Fruit fly (Drosophila melanogaster): ENCODE data around the gene CG46309.

Gene CG46309

dm6 chr2L:16278842-16279241 is 27.3 kb upstream of the CG46309 start:
- TF ChIP-seq Crg-1 (GFP tag; optimal IDR thresholded peaks at IDR 0.05) (no peak), CG1620 (GFP tag; optimal IDR thresholded peaks at IDR 0.05) (no peak), toe (GFP tag; optimal IDR thresholded peaks at IDR 0.05) (no peak), CG7101 (tag; optimal IDR thresholded peaks at IDR 0.05) (no peak), Mnt (GFP tag; optimal IDR thresholded peaks at IDR 0.05) (no peak), CG11617 (GFP tag; optimal IDR thresholded peaks at IDR 0.05) (no peak), CG5204 (GFP tag; optimal IDR thresholded peaks at IDR 0.05) (no peak), cnc (optimal IDR thresholded peaks at IDR 0.05) (no peak), CG12768 (GFP tag; optimal IDR thresholded peaks at IDR 0.05) (no peak), CG7045 (GFP tag; optimal IDR thresholded peaks at IDR 0.05) (no peak), Hr96 (GFP tag; optimal IDR thresholded peaks at IDR 0.05) (no peak), CG33017 (tag; optimal IDR thresholded peaks at IDR 0.05) (no peak), CG14711 (tag; optimal IDR thresholded peaks at IDR 0.05) (no peak), tj (GFP tag; optimal IDR thresholded peaks at IDR 0.05) (no peak), kay (GFP tag; ENCODE audit: borderline replicate concordance) (no peak), ovo (GFP tag; optimal IDR thresholded peaks at IDR 0.05) (no peak), bab1 (GFP tag; optimal IDR thresholded peaks at IDR 0.05) (no peak), cic (GFP tag; optimal IDR thresholded peaks at IDR 0.05) (no peak), pad (GFP tag; optimal IDR thresholded peaks at IDR 0.05) (no peak)

- TF ChIP-seq pad (GFP tag; optimal IDR thresholded peaks at IDR 0.05) (no peak), CG12768 (GFP tag; optimal IDR thresholded peaks at IDR 0.05) (no peak)
Measured at dm6 chr2L:16277922-16278321, 26.3 kb upstream of the CG46309 start.

- TF ChIP-seq CG14711 (tag; optimal IDR thresholded peaks at IDR 0.05) = no peak
- no peak for TF ChIP-seq CG11617 (GFP tag; optimal IDR thresholded peaks at IDR 0.05)
- peak; percentile 27 for TF ChIP-seq pad (GFP tag; optimal IDR thresholded peaks at IDR 0.05)
- TF ChIP-seq Clk (GFP tag; optimal IDR thresholded peaks at IDR 0.05) = no peak
- no peak for TF ChIP-seq CG1620 (GFP tag; optimal IDR thresholded peaks at IDR 0.05)
- TF ChIP-seq ovo (GFP tag; optimal IDR thresholded peaks at IDR 0.05) = no peak
- peak; percentile 74 for TF ChIP-seq cic (GFP tag; optimal IDR thresholded peaks at IDR 0.05)
- no peak for TF ChIP-seq toe (GFP tag; optimal IDR thresholded peaks at IDR 0.05)
- peak; percentile 24 for TF ChIP-seq CG7101 (tag; optimal IDR thresholded peaks at IDR 0.05)
Measured at dm6 chr2L:16276820-16277219, 25.2 kb upstream of the CG46309 start.

dm6 chr2L:16275809-16276178 is 24.2 kb upstream of the CG46309 start:
- TF ChIP-seq kay (GFP tag; ENCODE audit: borderline replicate concordance) (no peak), CG33017 (tag; optimal IDR thresholded peaks at IDR 0.05) (no peak), Hr96 (GFP tag; optimal IDR thresholded peaks at IDR 0.05) (no peak), CG7045 (GFP tag; optimal IDR thresholded peaks at IDR 0.05) (peak; percentile 7), CG1620 (GFP tag; optimal IDR thresholded peaks at IDR 0.05) (no peak), Mnt (GFP tag; optimal IDR thresholded peaks at IDR 0.05) (no peak), CG14711 (tag; optimal IDR thresholded peaks at IDR 0.05) (peak; percentile 2), bab1 (GFP tag; optimal IDR thresholded peaks at IDR 0.05) (no peak), ovo (GFP tag; optimal IDR thresholded peaks at IDR 0.05) (no peak), Crg-1 (GFP tag; optimal IDR thresholded peaks at IDR 0.05) (no peak), CG11617 (GFP tag; optimal IDR thresholded peaks at IDR 0.05) (peak; percentile 30), tj (GFP tag; optimal IDR thresholded peaks at IDR 0.05) (peak; percentile 24), cnc (optimal IDR thresholded peaks at IDR 0.05) (no peak), pad (GFP tag; optimal IDR thresholded peaks at IDR 0.05) (peak; percentile 15), cic (GFP tag; optimal IDR thresholded peaks at IDR 0.05) (no peak), Clk (GFP tag; optimal IDR thresholded peaks at IDR 0.05) (peak; percentile 30), toe (GFP tag; optimal IDR thresholded peaks at IDR 0.05) (no peak), CG5204 (GFP tag; optimal IDR thresholded peaks at IDR 0.05) (peak; percentile 31), CG12768 (GFP tag; optimal IDR thresholded peaks at IDR 0.05) (no peak), CG7101 (tag; optimal IDR thresholded peaks at IDR 0.05) (peak; percentile 26)

dm6 chr2L:16275177-16275808 is 23.7 kb upstream of the CG46309 start:
- TF ChIP-seq kay (GFP tag; ENCODE audit: borderline replicate concordance) (no peak), Mnt (GFP tag; optimal IDR thresholded peaks at IDR 0.05) (no peak), cic (GFP tag; optimal IDR thresholded peaks at IDR 0.05) (no peak)

- peak; percentile 5 for TF ChIP-seq cic (GFP tag; optimal IDR thresholded peaks at IDR 0.05)
- TF ChIP-seq CG5204 (GFP tag; optimal IDR thresholded peaks at IDR 0.05) = no peak
- TF ChIP-seq Mnt (GFP tag; optimal IDR thresholded peaks at IDR 0.05) = no peak
- peak; percentile 14 for TF ChIP-seq pad (GFP tag; optimal IDR thresholded peaks at IDR 0.05)
- TF ChIP-seq Crg-1 (GFP tag; optimal IDR thresholded peaks at IDR 0.05) = no peak
- peak; percentile 70 for TF ChIP-seq tj (GFP tag; optimal IDR thresholded peaks at IDR 0.05)
- no peak for TF ChIP-seq CG7045 (GFP tag; optimal IDR thresholded peaks at IDR 0.05)
- no peak for TF ChIP-seq CG33017 (tag; optimal IDR thresholded peaks at IDR 0.05)
- peak; percentile 24 for TF ChIP-seq ovo (GFP tag; optimal IDR thresholded peaks at IDR 0.05)
- TF ChIP-seq kay (GFP tag; ENCODE audit: borderline replicate concordance) = no peak
Measured at dm6 chr2L:16274100-16274499, 22.5 kb upstream of the CG46309 start.

dm6 chr2L:16273439-16273838 is 21.9 kb upstream of the CG46309 start:
- TF ChIP-seq CG5204 (GFP tag; optimal IDR thresholded peaks at IDR 0.05) = no peak
- peak; percentile 6 for TF ChIP-seq Mnt (GFP tag; optimal IDR thresholded peaks at IDR 0.05)
- TF ChIP-seq ovo (GFP tag; optimal IDR thresholded peaks at IDR 0.05) = no peak
- peak; percentile 53 for TF ChIP-seq kay (GFP tag; ENCODE audit: borderline replicate concordance)
- TF ChIP-seq Clk (GFP tag; optimal IDR thresholded peaks at IDR 0.05) = no peak
- no peak for TF ChIP-seq Hr96 (GFP tag; optimal IDR thresholded peaks at IDR 0.05)
- no peak for TF ChIP-seq CG7045 (GFP tag; optimal IDR thresholded peaks at IDR 0.05)
- no peak for TF ChIP-seq CG1620 (GFP tag; optimal IDR thresholded peaks at IDR 0.05)
- no peak for TF ChIP-seq toe (GFP tag; optimal IDR thresholded peaks at IDR 0.05)
- peak; percentile 1 for TF ChIP-seq CG33017 (tag; optimal IDR thresholded peaks at IDR 0.05)
- peak; percentile 31 for TF ChIP-seq cic (GFP tag; optimal IDR thresholded peaks at IDR 0.05)
- TF ChIP-seq tj (GFP tag; optimal IDR thresholded peaks at IDR 0.05) = peak; percentile 92
- no peak for TF ChIP-seq CG7101 (tag; optimal IDR thresholded peaks at IDR 0.05)
- TF ChIP-seq CG11617 (GFP tag; optimal IDR thresholded peaks at IDR 0.05) = no peak
